Worm (Caenorhabditis elegans) whole organism, young adult: ENCODE data around the gene C55A6.11.

Source experiments
- B0019.2 ChIP-seq: fragments of 200-800 bp; sonication (Bioruptor generic); conservative IDR thresholded peaks from 2 replicates; pipeline ENCODE4 v1.3.6; 2022; ENCODE audit warnings: missing genetic modification reagents, missing genetic modification characterization, missing compliant biosample characterization
- B0035.1 ChIP-seq: sonication (generic microtip); optimal IDR thresholded peaks from 2 replicates; lab custom pipeline; 2016; ENCODE audit warnings: missing genetic modification characterization, mild to moderate bottlenecking, missing compliant biosample characterization, missing genotype, missing genetic modification reagents
- B0261.1 ChIP-seq: sonication (generic microtip); optimal IDR thresholded peaks from 2 replicates; lab custom pipeline; 2016; ENCODE audit warnings: mild to moderate bottlenecking, missing genetic modification characterization, moderate library complexity, missing compliant biosample characterization
- D2030.7 ChIP-seq: fragments of 200-800 bp; sonication (Bioruptor generic); IDR thresholded peaks from 2 replicates; pipeline ENCODE4 v1.3.6; 2022; ENCODE audit warnings: missing genetic modification reagents, missing genetic modification characterization, missing compliant biosample characterization
- F33H1.4 ChIP-seq: fragments of 200-800 bp; sonication (Bioruptor generic); IDR thresholded peaks from 2 replicates; pipeline ENCODE4 v1.3.6; 2022; ENCODE audit warnings: missing genetic modification reagents, missing genetic modification characterization, missing compliant biosample characterization
- F49E8.2 ChIP-seq: sonication (generic microtip); optimal IDR thresholded peaks from 3 replicates; lab custom pipeline; 2017; ENCODE audit warnings: missing genetic modification characterization, mild to moderate bottlenecking, missing compliant biosample characterization, antibody characterized with exemption, moderate library complexity; ENCODE audit not compliant: insufficient read depth
- F57A8.1 ChIP-seq: fragments of 200-800 bp; sonication (Bioruptor generic); optimal IDR thresholded peaks from 2 replicates; lab custom pipeline; 2018; ENCODE audit warnings: mild to moderate bottlenecking, missing genetic modification characterization, moderate library complexity, missing compliant biosample characterization
- F57C9.4 ChIP-seq: sonication (generic microtip); optimal IDR thresholded peaks from 2 replicates; lab custom pipeline; 2017; ENCODE audit warnings: mild to moderate bottlenecking, missing genetic modification characterization, missing compliant biosample characterization
- T26A5.8 ChIP-seq: sonication (generic microtip); optimal IDR thresholded peaks from 2 replicates; lab custom pipeline; 2016; ENCODE audit warnings: missing genetic modification characterization, missing compliant biosample characterization
- Y53G8AR.9 ChIP-seq: fragments of 200-800 bp; sonication (Bioruptor generic); conservative IDR thresholded peaks from 2 replicates; pipeline ENCODE4 v1.3.6; 2022; ENCODE audit warnings: missing genetic modification reagents, missing genetic modification characterization, missing compliant biosample characterization
- Y56A3A.18 ChIP-seq: fragments of 200-800 bp; sonication (Bioruptor generic); IDR thresholded peaks from 2 replicates; pipeline ENCODE4 v1.3.6; 2022; ENCODE audit warnings: missing genetic modification reagents, missing genetic modification characterization, missing compliant biosample characterization
- Y79H2A.3 ChIP-seq: fragments of 200-800 bp; sonication (Bioruptor generic); conservative IDR thresholded peaks from 2 replicates; pipeline ENCODE4 v1.3.6; 2022; ENCODE audit warnings: missing genetic modification reagents, missing genetic modification characterization, missing compliant biosample characterization
- Y95B8A.8 ChIP-seq: fragments of 200-800 bp; sonication (Bioruptor generic); IDR thresholded peaks from 2 replicates; pipeline ENCODE4 v1.3.6; 2022; ENCODE audit warnings: missing genetic modification reagents, missing genetic modification characterization, missing compliant biosample characterization
- ZK185.1 ChIP-seq: sonication (generic microtip); optimal IDR thresholded peaks from 2 replicates; lab custom pipeline; 2016; ENCODE audit warnings: mild to moderate bottlenecking, missing genetic modification characterization, missing compliant biosample characterization; ENCODE audit not compliant: poor library complexity, severe bottlenecking
- ama-1 ChIP-seq, 3 experiments: fragments of 150-350 bp in 1 of 3; sonication (generic microtip) in 2 of 3; optimal IDR thresholded peaks; 2 replicates each; lab custom pipeline; 2014 to 2018; ENCODE audit warnings: missing biosample characterization in 2 of 3, missing genetic modification characterization in 2 of 3, missing genetic modification reagents in 2 of 3
- aptf-2 ChIP-seq: fragments of 200-800 bp; sonication (Bioruptor generic); conservative IDR thresholded peaks from 2 replicates; pipeline ENCODE4 v1.3.6; 2022; ENCODE audit warnings: missing genetic modification reagents, missing genetic modification characterization, missing compliant biosample characterization
- aptf-3 ChIP-seq: fragments of 200-800 bp; sonication (Bioruptor generic); IDR thresholded peaks from 2 replicates; pipeline ENCODE4 v1.3.6; 2022; ENCODE audit warnings: missing genetic modification characterization, missing compliant biosample characterization
- attf-6 ChIP-seq: fragments of 200-800 bp; sonication (Bioruptor generic); IDR thresholded peaks from 2 replicates; pipeline ENCODE4 v1.3.6; 2022; ENCODE audit warnings: missing genetic modification reagents, missing genetic modification characterization, missing compliant biosample characterization
- bed-1 ChIP-seq: fragments of 200-800 bp; sonication (Bioruptor generic); IDR thresholded peaks from 2 replicates; pipeline ENCODE4 v1.3.6; 2022; ENCODE audit warnings: missing genetic modification reagents, missing genetic modification characterization, missing compliant biosample characterization
- ccch-3 ChIP-seq: fragments of 200-800 bp; sonication (Bioruptor generic); optimal IDR thresholded peaks from 2 replicates; lab custom pipeline; 2018; ENCODE audit warnings: mild to moderate bottlenecking, missing genetic modification characterization, missing compliant biosample characterization
- cebp-2 ChIP-seq: fragments of 200-800 bp; sonication (Bioruptor generic); IDR thresholded peaks from 2 replicates; pipeline ENCODE4 v1.3.6; 2022; ENCODE audit warnings: missing genetic modification characterization, missing compliant biosample characterization
- ceh-27 ChIP-seq: fragments of 200-800 bp; sonication (Bioruptor generic); optimal IDR thresholded peaks from 2 replicates; lab custom pipeline; 2018; ENCODE audit warnings: mild to moderate bottlenecking, missing genetic modification characterization, moderate library complexity, missing compliant biosample characterization
- ceh-58 ChIP-seq: fragments of 200-800 bp; sonication (Bioruptor generic); IDR thresholded peaks from 2 replicates; pipeline ENCODE4 v1.3.6; 2022; ENCODE audit warnings: missing genetic modification characterization, missing compliant biosample characterization
- ekl-4 ChIP-seq: fragments of 200-800 bp; sonication (Bioruptor generic); IDR thresholded peaks from 2 replicates; pipeline ENCODE4 v1.3.6; 2022; ENCODE audit warnings: missing genetic modification reagents, missing genetic modification characterization, missing compliant biosample characterization
- gei-17 ChIP-seq: fragments of 200-800 bp; sonication (Bioruptor generic); optimal IDR thresholded peaks from 2 replicates; lab custom pipeline; 2018; ENCODE audit warnings: mild to moderate bottlenecking, missing genetic modification characterization, missing compliant biosample characterization
- hlh-12 ChIP-seq: sonication (generic microtip); optimal IDR thresholded peaks from 2 replicates; lab custom pipeline; 2016; ENCODE audit warnings: missing genetic modification characterization, missing compliant biosample characterization
- hmg-20 ChIP-seq: fragments of 200-800 bp; sonication (Bioruptor generic); IDR thresholded peaks from 2 replicates; pipeline ENCODE4 v1.3.6; 2022; ENCODE audit warnings: missing genetic modification reagents, missing genetic modification characterization, missing compliant biosample characterization
- hrde-1 ChIP-seq: sonication (generic microtip); optimal IDR thresholded peaks from 2 replicates; lab custom pipeline; 2016; ENCODE audit warnings: missing genetic modification characterization, mild to moderate bottlenecking, missing compliant biosample characterization, moderate library complexity, missing genotype, missing genetic modification reagents, borderline replicate concordance
- lag-1 ChIP-seq: fragments of 200-800 bp; sonication (Bioruptor generic); IDR thresholded peaks from 2 replicates; pipeline ENCODE4 v1.3.6; 2022; ENCODE audit warnings: missing genetic modification reagents, missing genetic modification characterization, missing compliant biosample characterization
- lin-26 ChIP-seq: fragments of 200-800 bp; sonication (Bioruptor generic); IDR thresholded peaks from 2 replicates; pipeline ENCODE4 v1.3.6; 2022; ENCODE audit warnings: missing genetic modification reagents, missing genetic modification characterization, missing compliant biosample characterization
- lin-35 ChIP-seq, 3 experiments: fragments of 150-350 bp in 2 of 3; sonication (generic microtip) in 1 of 3; optimal IDR thresholded peaks; 2 replicates each; lab custom pipeline; 2014 to 2018; ENCODE audit warnings: missing biosample characterization in 3 of 3, missing genetic modification characterization in 3 of 3, missing genetic modification reagents in 3 of 3
- lin-40 ChIP-seq: sonication (generic microtip); optimal IDR thresholded peaks from 2 replicates; lab custom pipeline; 2016; ENCODE audit warnings: missing genetic modification characterization, mild to moderate bottlenecking, missing compliant biosample characterization, missing genotype, missing genetic modification reagents
- lir-1 ChIP-seq: fragments of 200-800 bp; sonication (Bioruptor generic); conservative IDR thresholded peaks from 2 replicates; pipeline ENCODE4 v1.3.6; 2022; ENCODE audit warnings: missing genetic modification reagents, missing genetic modification characterization, missing compliant biosample characterization
- lsl-1 ChIP-seq: fragments of 200-800 bp; sonication (Bioruptor generic); optimal IDR thresholded peaks from 2 replicates; lab custom pipeline; 2018; ENCODE audit warnings: mild to moderate bottlenecking, missing genetic modification characterization, moderate library complexity, missing compliant biosample characterization
- madf-10 ChIP-seq: sonication (generic microtip); optimal IDR thresholded peaks from 2 replicates; lab custom pipeline; 2016; ENCODE audit warnings: mild to moderate bottlenecking, missing genetic modification characterization, missing compliant biosample characterization
- madf-3 ChIP-seq: fragments of 200-800 bp; sonication (Bioruptor generic); IDR thresholded peaks from 2 replicates; pipeline ENCODE4 v1.3.6; 2022; ENCODE audit warnings: missing genetic modification reagents, missing genetic modification characterization, missing compliant biosample characterization
- mxl-1 ChIP-seq: sonication (generic microtip); optimal IDR thresholded peaks from 2 replicates; lab custom pipeline; 2016; ENCODE audit warnings: missing genetic modification characterization, missing compliant biosample characterization
- nfyb-1 ChIP-seq: fragments of 200-800 bp; sonication (Bioruptor generic); IDR thresholded peaks from 2 replicates; pipeline ENCODE4 v1.3.6; 2022; ENCODE audit warnings: missing genetic modification reagents, missing genetic modification characterization, missing compliant biosample characterization
- nhr-179 ChIP-seq: sonication (generic microtip); optimal IDR thresholded peaks from 2 replicates; lab custom pipeline; 2016; ENCODE audit warnings: mild to moderate bottlenecking, missing genetic modification characterization, missing compliant biosample characterization
- nhr-90 ChIP-seq: sonication (generic microtip); optimal IDR thresholded peaks from 2 replicates; lab custom pipeline; 2016; ENCODE audit warnings: missing genotype, mild to moderate bottlenecking, missing genetic modification characterization, missing compliant biosample characterization
- pbrm-1 ChIP-seq: fragments of 200-800 bp; sonication (Bioruptor generic); IDR thresholded peaks from 2 replicates; pipeline ENCODE4 v1.3.6; 2022; ENCODE audit warnings: missing genetic modification reagents, missing genetic modification characterization, missing compliant biosample characterization
- repo-1 ChIP-seq: sonication (generic microtip); optimal IDR thresholded peaks from 2 replicates; lab custom pipeline; 2017; ENCODE audit warnings: mild to moderate bottlenecking, missing genetic modification characterization, missing compliant biosample characterization
- rpc-1 ChIP-seq, 2 experiments: fragments of 150-350 bp in 1 of 2; sonication (generic microtip) in 1 of 2; optimal IDR thresholded peaks; 2 replicates each; lab custom pipeline; 2014 to 2018; ENCODE audit warnings: missing biosample characterization in 1 of 2, missing genetic modification characterization in 1 of 2, missing genetic modification reagents in 1 of 2, missing genotype in 1 of 2
- somi-1 ChIP-seq: fragments of 200-800 bp; sonication (Bioruptor generic); optimal IDR thresholded peaks from 2 replicates; lab custom pipeline; 2018; ENCODE audit warnings: mild to moderate bottlenecking, missing genetic modification characterization, missing compliant biosample characterization
- sptf-2 ChIP-seq: fragments of 200-800 bp; sonication (Bioruptor generic); optimal IDR thresholded peaks from 2 replicates; lab custom pipeline; 2018; ENCODE audit warnings: mild to moderate bottlenecking, missing genetic modification characterization, missing compliant biosample characterization
- zim-3 ChIP-seq: sonication (generic microtip); optimal IDR thresholded peaks from 2 replicates; lab custom pipeline; 2017; ENCODE audit warnings: mild to moderate bottlenecking, missing genetic modification characterization, moderate library complexity, missing compliant biosample characterization
- ztf-22 ChIP-seq: fragments of 200-800 bp; sonication (Bioruptor generic); optimal IDR thresholded peaks from 2 replicates; lab custom pipeline; 2018; ENCODE audit warnings: mild to moderate bottlenecking, missing genetic modification characterization, moderate library complexity, missing compliant biosample characterization
- ztf-28 ChIP-seq: fragments of 200-800 bp; sonication (Bioruptor generic); IDR thresholded peaks from 2 replicates; pipeline ENCODE4 v1.3.6; 2022; ENCODE audit warnings: missing genetic modification reagents, missing genetic modification characterization, missing compliant biosample characterization

C55A6.11 gene

ce11 chrV:11541284-11541683, 21.0 kb downstream of the C55A6.11 start (continued):
- TF ChIP-seq repo-1 (no peak), ekl-4 (GFP tag; lab: Robert Waterston, UW) (no peak), B0019.2 (GFP tag; lab: Robert Waterston, UW) (no peak), lin-35 (GFP tag; optimal IDR thresholded peaks at IDR 0.05; lab: Kevin White, UChicago) (no peak), attf-6 (GFP tag; lab: Robert Waterston, UW) (no peak), mxl-1 (tag; lab: Kevin White, UChicago) (no peak), madf-10 (tag; lab: Kevin White, UChicago) (no peak), hmg-20 (GFP tag; lab: Robert Waterston, UW) (no peak), B0261.1 (tag; lab: Kevin White, UChicago) (no peak), zim-3 (tag; lab: Kevin White, UChicago) (no peak), ceh-27 (GFP tag; lab: Kevin White, UChicago) (no peak), lag-1 (GFP tag; lab: Robert Waterston, UW) (no peak), rpc-1 (optimal IDR thresholded peaks at IDR 0.05; lab: Kevin White, UChicago) (no peak), rpc-1 (tag; optimal IDR thresholded peaks at IDR 0.05; lab: Kevin White, UChicago) (no peak), ztf-28 (GFP tag; lab: Robert Waterston, UW) (0 out of 2 replicates have a peak, but pooled peaks have one; percentile 54), aptf-2 (GFP tag; lab: Robert Waterston, UW) (0 out of 2 replicates have a peak, but pooled peaks have one; percentile 7), D2030.7 (GFP tag; lab: Robert Waterston, UW) (no peak), ceh-58 (GFP tag; lab: Robert Waterston, UW) (no peak), cebp-2 (no peak), Y56A3A.18 (GFP tag; lab: Robert Waterston, UW) (no peak), bed-1 (0 out of 2 replicates have a peak, but pooled peaks have one; percentile 46), gei-17 (GFP tag; lab: Kevin White, UChicago) (peak; percentile 3), madf-3 (0 out of 2 replicates have a peak, but pooled peaks have one; percentile 38), F33H1.4 (GFP tag; lab: Robert Waterston, UW) (no peak), nfyb-1 (GFP tag; lab: Robert Waterston, UW) (no peak; the same call in 1 of the 2 replicates), hrde-1 (tag; lab: Kevin White, UChicago) (no peak), F57C9.4 (no peak), B0035.1 (tag; lab: Kevin White, UChicago) (no peak), ama-1 (optimal IDR thresholded peaks at IDR 0.05; lab: Kevin White, UChicago) (no peak), ama-1 (GFP tag; optimal IDR thresholded peaks at IDR 0.05; lab: Kevin White, UChicago) (no peak), Y53G8AR.9 (GFP tag; lab: Robert Waterston, UW) (0 out of 2 replicates have a peak, but pooled peaks have one; percentile 21), T26A5.8 (no peak), pbrm-1 (GFP tag; lab: Robert Waterston, UW) (no peak), ZK185.1 (tag; lab: Kevin White, UChicago) (no peak), ztf-22 (GFP tag; lab: Kevin White, UChicago) (no peak), lin-40 (tag; lab: Kevin White, UChicago) (no peak), nhr-90 (no peak), F49E8.2 (tag; lab: Kevin White, UChicago) (no peak), hlh-12 (no peak), lir-1 (no peak), Y79H2A.3 (GFP tag; lab: Robert Waterston, UW) (no peak), somi-1 (GFP tag; lab: Kevin White, UChicago) (peak; percentile 30), nhr-179 (tag; lab: Kevin White, UChicago) (no peak), Y95B8A.8 (GFP tag; lab: Robert Waterston, UW) (no peak), sptf-2 (no peak), ccch-3 (GFP tag; lab: Kevin White, UChicago) (no peak), F57A8.1 (no peak), lsl-1 (GFP tag; lab: Kevin White, UChicago) (no peak), lin-26 (GFP tag; lab: Robert Waterston, UW) (no peak), aptf-3 (GFP tag; lab: Robert Waterston, UW) (no peak)
